Worm (Caenorhabditis elegans): ENCODE data around the gene dpy-4.

DNA sequence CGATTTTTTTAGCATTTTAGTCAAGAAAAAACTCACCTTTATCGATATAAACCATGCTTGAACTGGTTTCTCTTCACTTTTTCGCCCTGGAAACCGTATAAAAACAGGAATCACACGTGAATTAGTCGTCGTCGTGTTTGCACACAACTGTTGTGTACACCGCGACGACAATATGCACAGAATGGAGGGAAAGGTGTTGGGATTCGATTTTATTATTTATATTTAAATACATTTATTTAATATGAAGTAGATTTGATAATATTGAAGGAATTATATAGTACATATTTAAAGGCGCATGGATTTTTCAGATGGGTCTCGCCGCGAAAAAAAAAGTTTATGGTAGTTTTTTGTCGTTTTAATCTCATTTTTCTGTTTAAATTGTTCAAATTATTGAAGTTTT is 42.3 kb upstream of the dpy-4 start, which contains the start of gene Y41E3.8:
- TF ChIP-seq unc-62 (GFP tag; optimal IDR thresholded peaks at IDR 0.05) (no peak), blmp-1 (tag; optimal IDR thresholded peaks at IDR 0.05) (no peak), snpc-4 (tag; optimal IDR thresholded peaks at IDR 0.05) (no peak), unc-39 (tag; optimal IDR thresholded peaks at IDR 0.05) (no peak), ztf-11 (tag; optimal IDR thresholded peaks at IDR 0.05) (no peak), nhr-76 (tag; optimal IDR thresholded peaks at IDR 0.05) (no peak), pha-4 (tag; optimal IDR thresholded peaks at IDR 0.05) (no peak)
